Fruit fly (Drosophila melanogaster): ENCODE data around the gene BigH1.
A peak's percentile ranks its signal among the peaks of the same experiment; 100 is the strongest.

The BigH1 gene

DNA sequence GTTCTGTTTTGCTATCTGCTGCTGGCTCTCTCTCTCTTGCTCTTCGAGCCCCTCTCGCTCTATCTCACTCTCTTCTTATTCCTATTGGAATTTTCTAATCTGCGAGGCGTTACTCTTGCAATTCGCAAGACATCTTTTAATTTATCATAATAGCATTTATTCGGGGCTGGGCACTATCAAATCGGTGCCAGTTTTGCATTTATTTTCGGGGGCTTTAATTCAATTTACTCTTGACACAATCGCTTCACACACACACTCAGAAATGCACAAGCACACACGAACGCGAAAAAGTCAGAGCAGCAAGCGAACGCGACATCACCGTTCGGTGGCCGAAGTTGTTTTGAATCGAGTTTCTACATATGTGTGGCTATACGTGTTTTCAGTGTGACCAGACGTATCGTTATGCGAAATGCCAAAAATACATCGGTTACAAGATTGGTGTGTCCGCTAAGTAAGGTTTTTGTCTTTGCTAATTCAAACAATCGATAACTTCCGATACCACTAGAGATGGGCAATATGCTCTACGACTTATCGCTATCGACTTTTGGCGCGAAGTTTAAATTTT lies 33.8 kb downstream of the BigH1 start, which contains the start of gene Meltrin (continued):
- TF ChIP-seq dmrt99B (tag; optimal IDR thresholded peaks at IDR 0.05) (peak; percentile 41), CG12104 (GFP tag; optimal IDR thresholded peaks at IDR 0.05) (no peak), Hr78 (GFP tag; optimal IDR thresholded peaks at IDR 0.05) (peak in 1 of 2 experiments; percentile 50), sisA (GFP tag; IDR thresholded peaks at IDR 0.05) (no peak), tap (tag; optimal IDR thresholded peaks at IDR 0.05) (peak; percentile 48), mirr (GFP tag; optimal IDR thresholded peaks at IDR 0.05) (peak; percentile 82), CG8924 (tag; optimal IDR thresholded peaks at IDR 0.05) (peak; percentile 81), CHES-1-like (GFP tag; optimal IDR thresholded peaks at IDR 0.05) (peak; percentile 48), BEAF-32 (GFP tag; optimal IDR thresholded peaks at IDR 0.05) (peak; percentile 95), Atf-2 (GFP tag; optimal IDR thresholded peaks at IDR 0.05) (peak; percentile 29), gsb (GFP tag; IDR thresholded peaks at IDR 0.05) (no peak), CG10565 (GFP tag; optimal IDR thresholded peaks at IDR 0.05) (no peak), CG16815 (GFP tag; optimal IDR thresholded peaks at IDR 0.05) (no peak), Kr (GFP tag; optimal IDR thresholded peaks at IDR 0.05) (no peak), danr (GFP tag; IDR thresholded peaks at IDR 0.05) (no peak), eyg (GFP tag; optimal IDR thresholded peaks at IDR 0.05) (peak; percentile 28), oc (tag; optimal IDR thresholded peaks at IDR 0.05) (peak; percentile 62), unpg (GFP tag; optimal IDR thresholded peaks at IDR 0.05) (peak; percentile 21), Eip74EF (GFP tag; optimal IDR thresholded peaks at IDR 0.05) (peak in 1 of 2 experiments; percentile 49), CG10274 (GFP tag; optimal IDR thresholded peaks at IDR 0.05) (no peak), sug (tag; optimal IDR thresholded peaks at IDR 0.05) (peak; percentile 70), her (GFP tag; optimal IDR thresholded peaks at IDR 0.05) (peak; percentile 70), cad (GFP tag; optimal IDR thresholded peaks at IDR 0.05) (no peak), wor (GFP tag; IDR thresholded peaks at IDR 0.05) (no peak), CG17186 (GFP tag; optimal IDR thresholded peaks at IDR 0.05) (peak; percentile 19), kay (GFP tag; optimal IDR thresholded peaks at IDR 0.05) (peak; percentile 17), da (GFP tag; optimal IDR thresholded peaks at IDR 0.05) (peak; percentile 49), ranshi (GFP tag; IDR thresholded peaks at IDR 0.05) (no peak), sr (GFP tag; IDR thresholded peaks at IDR 0.05) (no peak), CG11398 (GFP tag; optimal IDR thresholded peaks at IDR 0.05) (peak; percentile 71), dati (GFP tag; IDR thresholded peaks at IDR 0.05) (no peak), lab (GFP tag; optimal IDR thresholded peaks at IDR 0.05) (peak; percentile 83), Nf-YC (tag; optimal IDR thresholded peaks at IDR 0.05) (peak; percentile 79), amos (GFP tag; IDR thresholded peaks at IDR 0.05; ENCODE audit: partially characterized antibody) (no peak), CG12299 (tag; optimal IDR thresholded peaks at IDR 0.05) (peak; percentile 41), CG7786 (GFP tag; optimal IDR thresholded peaks at IDR 0.05) (peak; percentile 0), CG10147 (GFP tag; optimal IDR thresholded peaks at IDR 0.05) (peak; percentile 27), nerfin-1 (tag; optimal IDR thresholded peaks at IDR 0.05) (peak; percentile 96), Dip2 (GFP tag; IDR thresholded peaks at IDR 0.05) (no peak), CG4854 (GFP tag; optimal IDR thresholded peaks at IDR 0.05) (peak; percentile 57), CG5245 (GFP tag; optimal IDR thresholded peaks at IDR 0.05) (peak; percentile 13), Sin3A (optimal IDR thresholded peaks at IDR 0.05) (peak; percentile 3), trem (tag; optimal IDR thresholded peaks at IDR 0.05) (peak; percentile 83), dmrt11E (tag; optimal IDR thresholded peaks at IDR 0.05) (peak; percentile 24), CG11085 (GFP tag; IDR thresholded peaks at IDR 0.05) (no peak), E2f2 (GFP tag; IDR thresholded peaks at IDR 0.05) (no peak), unc-4 (GFP tag; IDR thresholded peaks at IDR 0.05; ENCODE audit: partially characterized antibody) (no peak), CG10543 (GFP tag; optimal IDR thresholded peaks at IDR 0.05) (peak; percentile 77), CG14710 (tag; optimal IDR thresholded peaks at IDR 0.05) (peak; percentile 77), hb (GFP tag; IDR thresholded peaks at IDR 0.05; ENCODE audit: partially characterized antibody) (no peak)

All from whole organism, embryonic.